Fruit fly (Drosophila melanogaster): ENCODE data around the gene dmGlut.

DNA sequence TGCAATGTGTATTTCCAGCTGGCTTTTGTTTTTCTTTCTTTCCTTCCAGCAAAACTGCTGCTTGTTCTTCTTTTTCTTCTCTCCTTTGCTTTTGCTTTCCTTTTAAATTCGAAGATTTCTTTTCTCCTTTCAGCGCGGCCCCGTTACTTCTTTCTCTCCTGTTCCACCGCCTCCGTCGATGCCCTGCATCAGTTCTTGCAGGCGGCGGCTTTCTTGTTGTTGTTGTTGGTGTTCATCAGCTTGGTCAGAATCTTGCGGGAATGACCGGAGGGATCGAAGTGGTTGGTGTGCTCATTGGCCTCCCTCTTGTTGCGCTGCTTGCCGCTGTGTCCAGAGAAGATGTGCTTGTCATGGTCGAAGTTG is 18.3 kb downstream of the dmGlut start:
- no peak for TF ChIP-seq CG6854 (GFP tag; optimal IDR thresholded peaks at IDR 0.05)
- TF ChIP-seq CG6163 (GFP tag; IDR thresholded peaks at IDR 0.05), result no peak
- TF ChIP-seq Eip75B (GFP tag; optimal IDR thresholded peaks at IDR 0.05), result no peak
- TF ChIP-seq cyc (GFP tag; optimal IDR thresholded peaks at IDR 0.05), result no peak
- no peak for TF ChIP-seq CG11762 (GFP tag; optimal IDR thresholded peaks at IDR 0.05; ENCODE audit: insufficient read depth)
- no peak for TF ChIP-seq CG4318 (GFP tag; optimal IDR thresholded peaks at IDR 0.05)
- TF ChIP-seq CG9139 (GFP tag; optimal IDR thresholded peaks at IDR 0.05), result no peak
- no peak for TF ChIP-seq fd85E (GFP tag; optimal IDR thresholded peaks at IDR 0.05)
- no peak for TF ChIP-seq acj6 (GFP tag; optimal IDR thresholded peaks at IDR 0.05)
- no peak for TF ChIP-seq Sox102F (GFP tag; optimal IDR thresholded peaks at IDR 0.05)
- TF ChIP-seq CG11294 (GFP tag; IDR thresholded peaks at IDR 0.05), result no peak
- TF ChIP-seq CG6276 (GFP tag; optimal IDR thresholded peaks at IDR 0.05), result no peak
